Worm (Caenorhabditis elegans): Measurements from ENCODE around the gene dur-1.

dur-1 gene

DNA sequence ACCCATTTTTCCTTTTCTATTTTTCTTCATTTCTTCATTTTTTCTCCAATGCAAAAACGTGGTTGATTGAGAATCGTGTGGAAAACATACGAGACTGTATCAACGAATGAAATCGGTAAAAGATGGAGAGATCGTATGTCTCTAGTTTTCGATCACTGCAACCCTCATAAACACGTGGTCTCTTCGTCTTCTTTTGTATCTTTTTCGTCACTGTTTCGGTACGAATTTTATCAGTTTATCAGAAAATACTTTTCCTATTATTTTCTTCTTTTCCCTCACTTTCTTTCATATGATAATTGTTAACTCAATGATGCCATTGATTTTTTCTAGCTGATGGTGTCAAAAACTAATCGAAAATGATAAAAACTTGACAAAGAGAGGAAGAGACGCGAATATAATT is 52.4 kb downstream of the dur-1 start (continued):
- TF ChIP-seq tlf-1 (GFP tag; optimal IDR thresholded peaks at IDR 0.05) (no peak), nhr-80 (tag; optimal IDR thresholded peaks at IDR 0.05) (peak; percentile 89), egrh-3 (GFP tag; IDR thresholded peaks at IDR 0.05) (no peak), F57C9.4 (tag; optimal IDR thresholded peaks at IDR 0.05) (no peak), hlh-12 (tag; optimal IDR thresholded peaks at IDR 0.05) (no peak), madf-6 (GFP tag; IDR thresholded peaks at IDR 0.05) (no peak), somi-1 (GFP tag; optimal IDR thresholded peaks at IDR 0.05) (no peak), cebp-1 (GFP tag; IDR thresholded peaks at IDR 0.05) (no peak), cebp-1 (tag; optimal IDR thresholded peaks at IDR 0.05) (peak; percentile 47), hrde-1 (tag; optimal IDR thresholded peaks at IDR 0.05; ENCODE audit: borderline replicate concordance) (no peak), nhr-179 (tag; optimal IDR thresholded peaks at IDR 0.05) (no peak), snpc-4 (GFP tag; optimal IDR thresholded peaks at IDR 0.05) (no peak), snpc-4 (tag; optimal IDR thresholded peaks at IDR 0.05) (no peak), hmg-20 (GFP tag; IDR thresholded peaks at IDR 0.05) (no peak), egl-44 (GFP tag; IDR thresholded peaks at IDR 0.05) (no peak), F57A8.1 (GFP tag; optimal IDR thresholded peaks at IDR 0.05) (no peak), ceh-27 (GFP tag; optimal IDR thresholded peaks at IDR 0.05) (no peak), ceh-100 (GFP tag; IDR thresholded peaks at IDR 0.05) (no peak), lin-40 (tag; optimal IDR thresholded peaks at IDR 0.05) (peak; percentile 52), sea-2 (GFP tag; IDR thresholded peaks at IDR 0.05) (no peak), D2030.7 (GFP tag; IDR thresholded peaks at IDR 0.05) (no peak), madf-8 (GFP tag; conservative IDR thresholded peaks at IDR 0.05) (no peak), T26A5.8 (tag; optimal IDR thresholded peaks at IDR 0.05) (no peak), unc-62 (GFP tag; optimal IDR thresholded peaks at IDR 0.05) (no peak), let-607 (tag; optimal IDR thresholded peaks at IDR 0.05) (peak in 1 of 2 experiments; percentile 8), nhr-27 (tag; optimal IDR thresholded peaks at IDR 0.05) (no peak), zim-3 (tag; optimal IDR thresholded peaks at IDR 0.05) (no peak), ztf-3 (GFP tag; optimal IDR thresholded peaks at IDR 0.05) (no peak), attf-5 (GFP tag; optimal IDR thresholded peaks at IDR 0.05) (peak; percentile 14), T07F8.4 (tag; optimal IDR thresholded peaks at IDR 0.05) (no peak), hlh-26 (GFP tag; conservative IDR thresholded peaks at IDR 0.05) (no peak), lin-35 (GFP tag; optimal IDR thresholded peaks at IDR 0.05) (no peak), ztf-22 (GFP tag; optimal IDR thresholded peaks at IDR 0.05) (no peak), lin-54 (GFP tag; optimal IDR thresholded peaks at IDR 0.05) (no peak)

DNA sequence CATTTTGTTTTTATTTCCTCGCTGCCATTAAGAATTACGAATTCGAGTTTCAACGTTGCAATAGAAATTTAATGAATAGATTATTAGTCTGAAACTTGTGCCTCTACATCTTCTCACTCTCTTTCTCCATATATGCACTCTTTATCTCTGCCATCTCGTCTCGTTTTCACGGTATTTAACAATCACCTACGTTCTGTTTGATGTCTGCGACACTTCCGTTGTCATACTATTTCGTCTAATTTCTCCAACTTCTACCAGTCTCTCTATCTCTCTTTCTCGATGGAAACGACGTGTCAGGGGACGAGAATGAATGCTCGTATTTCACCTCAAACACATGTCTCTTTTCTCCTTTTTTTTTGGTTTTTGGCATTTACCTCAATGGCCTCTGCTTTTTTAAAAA is 54.2 kb downstream of the dur-1 start:
- TF ChIP-seq ZK185.1 (tag; optimal IDR thresholded peaks at IDR 0.05; ENCODE audit: poor library complexity, severe bottlenecking): peak; percentile 36
- TF ChIP-seq sea-2 (GFP tag; IDR thresholded peaks at IDR 0.05): no peak
- TF ChIP-seq lin-54 (GFP tag; optimal IDR thresholded peaks at IDR 0.05): no peak
- TF ChIP-seq F22D6.2 (tag; optimal IDR thresholded peaks at IDR 0.05): no peak
- no peak for TF ChIP-seq efl-1 (GFP tag; optimal IDR thresholded peaks at IDR 0.05)
- peak; percentile 22; the same call in 1 of the 2 replicates for TF ChIP-seq nfyb-1 (GFP tag; IDR thresholded peaks at IDR 0.05)
- TF ChIP-seq ztf-6 (GFP tag; IDR thresholded peaks at IDR 0.05): no peak
- no peak for TF ChIP-seq cebp-1 (GFP tag; IDR thresholded peaks at IDR 0.05)
- TF ChIP-seq cebp-1 (tag; optimal IDR thresholded peaks at IDR 0.05): peak; percentile 61
- TF ChIP-seq dox-1 (GFP tag; IDR thresholded peaks at IDR 0.05): 0 out of 2 replicates have a peak, but pooled peaks have one; percentile 21
- TF ChIP-seq hmg-1.2 (GFP tag; IDR thresholded peaks at IDR 0.05): peak; percentile 80; the same call in 1 of the 2 replicates
- no peak for TF ChIP-seq ztf-18 (tag; optimal IDR thresholded peaks at IDR 0.05)
- TF ChIP-seq somi-1 (GFP tag; optimal IDR thresholded peaks at IDR 0.05): no peak
- 0 out of 2 replicates have a peak, but pooled peaks have one; percentile 35 for TF ChIP-seq mcd-1 (GFP tag; IDR thresholded peaks at IDR 0.05)
- peak; percentile 51 for TF ChIP-seq attf-5 (GFP tag; optimal IDR thresholded peaks at IDR 0.05)
- TF ChIP-seq ztf-25 (GFP tag; IDR thresholded peaks at IDR 0.05): no peak
- TF ChIP-seq madf-6 (GFP tag; IDR thresholded peaks at IDR 0.05): no peak
- TF ChIP-seq rpc-1 (optimal IDR thresholded peaks at IDR 0.05): no peak
- TF ChIP-seq rpc-1 (tag; optimal IDR thresholded peaks at IDR 0.05): no peak
- TF ChIP-seq lag-1 (GFP tag; IDR thresholded peaks at IDR 0.05): no peak
- no peak for TF ChIP-seq snpc-1.1 (tag; optimal IDR thresholded peaks at IDR 0.05; ENCODE audit: insufficient read depth)
- no peak for TF ChIP-seq ztf-26 (tag; optimal IDR thresholded peaks at IDR 0.05)
- no peak for TF ChIP-seq madf-3 (GFP tag; IDR thresholded peaks at IDR 0.05)

Data from whole organism, young adult.